Worm (Caenorhabditis elegans) whole organism, L1 larva: ENCODE data around the gene srab-4.

Source experiments
- aha-1 ChIP-seq: fragments of 150-350 bp; optimal IDR thresholded peaks from 2 replicates; lab custom pipeline; 2014; ENCODE audit warnings: missing biosample characterization, missing genetic modification characterization
- elt-2 ChIP-seq: sonication (generic microtip); optimal IDR thresholded peaks from 2 replicates; lab custom pipeline; 2016; ENCODE audit warnings: missing genetic modification characterization, mild to moderate bottlenecking, inconsistent platforms, missing compliant biosample characterization, missing genetic modification reagents
- ets-5 ChIP-seq: fragments of 200-800 bp; sonication (Bioruptor generic); IDR thresholded peaks from 2 replicates; pipeline ENCODE4 v1.3.6; 2022; ENCODE audit warnings: missing genetic modification characterization, missing compliant biosample characterization
- fos-1 ChIP-seq: fragments of 150-350 bp; optimal IDR thresholded peaks from 2 replicates; lab custom pipeline; 2014; ENCODE audit warnings: missing biosample characterization, missing genetic modification characterization
- lin-39 ChIP-seq: fragments of 150-350 bp; optimal IDR thresholded peaks from 2 replicates; lab custom pipeline; 2014; ENCODE audit warnings: missing biosample characterization, missing genetic modification reagents, missing genetic modification characterization
- mef-2 ChIP-seq: fragments of 150-350 bp; optimal IDR thresholded peaks from 2 replicates; lab custom pipeline; 2014; ENCODE audit warnings: missing biosample characterization, missing genetic modification characterization
- nhr-11 ChIP-seq: fragments of 150-350 bp; optimal IDR thresholded peaks from 2 replicates; lab custom pipeline; 2014; ENCODE audit warnings: missing biosample characterization, missing genetic modification characterization
- nhr-12 ChIP-seq: sonication (generic microtip); optimal IDR thresholded peaks from 2 replicates; lab custom pipeline; 2017; ENCODE audit warnings: missing biosample characterization, missing genetic modification characterization
- nhr-76 ChIP-seq: sonication (generic microtip); optimal IDR thresholded peaks from 2 replicates; lab custom pipeline; 2017; ENCODE audit warnings: missing biosample characterization, missing genetic modification characterization
- nhr-90 ChIP-seq: sonication (generic microtip); optimal IDR thresholded peaks from 2 replicates; lab custom pipeline; 2016; ENCODE audit warnings: mild to moderate bottlenecking, missing genetic modification characterization, missing compliant biosample characterization; ENCODE audit not compliant: poor library complexity
- snpc-4 ChIP-seq: fragments of 150-350 bp; optimal IDR thresholded peaks from 2 replicates; lab custom pipeline; 2014; ENCODE audit warnings: missing biosample characterization, missing genetic modification characterization
- unc-62 ChIP-seq: fragments of 150-350 bp; optimal IDR thresholded peaks from 2 replicates; lab custom pipeline; 2014; ENCODE audit warnings: missing biosample characterization, missing genetic modification reagents, missing genetic modification characterization

- TF ChIP-seq aha-1, result no peak
- no peak for TF ChIP-seq nhr-90 (tag; lab: Kevin White, UChicago)
- TF ChIP-seq nhr-11 (tag; lab: Kevin White, UChicago), result no peak
- no peak for TF ChIP-seq nhr-76 (tag; lab: Kevin White, UChicago)
- TF ChIP-seq snpc-4 (tag; lab: Kevin White, UChicago), result no peak
- no peak for TF ChIP-seq fos-1 (tag; lab: Kevin White, UChicago)
- no peak for TF ChIP-seq elt-2 (tag; lab: Kevin White, UChicago)
- TF ChIP-seq mef-2 (tag; lab: Kevin White, UChicago), result no peak
- no peak for TF ChIP-seq ets-5 (GFP tag; lab: Robert Waterston, UW)
- no peak for TF ChIP-seq unc-62
- TF ChIP-seq lin-39 (tag; lab: Kevin White, UChicago), result no peak
- no peak for TF ChIP-seq nhr-12 (tag; lab: Kevin White, UChicago)
Observed at ce11 chrV:7053100-7053499, 49.1 kb downstream of the srab-4 start, which contains the start of gene txt-17.
